Fruit fly (Drosophila melanogaster): Measurements from ENCODE around the gene CG4045.

CG4045 gene

DNA sequence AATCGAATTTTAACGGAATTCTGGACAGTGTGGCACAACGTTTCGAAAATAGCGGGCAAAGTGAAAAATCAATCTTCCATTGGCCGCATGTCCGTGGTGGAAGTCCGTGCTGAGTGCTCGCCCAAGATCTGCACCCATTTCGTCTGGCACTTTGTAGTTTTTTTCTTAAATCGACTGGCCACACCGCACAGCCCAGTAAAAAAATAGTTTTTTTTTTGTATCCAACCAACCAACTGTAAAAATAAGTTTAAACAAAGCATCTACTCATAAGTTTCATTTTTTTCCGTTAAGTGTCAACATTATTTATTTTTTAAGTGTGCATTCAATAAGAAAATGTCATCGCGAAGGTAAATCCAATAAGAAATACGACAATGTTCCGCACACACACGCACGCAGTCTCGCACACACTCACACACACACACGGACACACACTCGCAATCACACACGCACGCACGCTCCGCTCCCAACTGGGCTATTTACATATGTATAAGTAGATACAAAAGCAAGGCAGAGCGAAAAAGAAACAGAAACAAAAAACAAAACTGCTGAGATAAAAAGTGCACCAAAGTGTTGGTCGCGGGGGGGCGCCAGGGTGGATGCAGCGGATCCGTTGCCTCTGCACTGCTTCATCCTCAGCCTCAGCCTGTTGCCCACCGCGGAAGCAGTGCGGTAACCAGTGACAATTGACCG is 18.5 kb upstream of the CG4045 start, which contains the start of gene csw (continued):
- no peak for TF ChIP-seq gt (GFP tag; IDR thresholded peaks at IDR 0.05)
- no peak for TF ChIP-seq D19B (GFP tag; optimal IDR thresholded peaks at IDR 0.05)
- 0 out of 2 replicates have a peak, but pooled peaks have one; percentile 14 for TF ChIP-seq NFAT (GFP tag; IDR thresholded peaks at IDR 0.05)
- no peak for TF ChIP-seq CG34224 (GFP tag; IDR thresholded peaks at IDR 0.05; ENCODE audit: partially characterized antibody)
- no peak for TF ChIP-seq Mes4 (GFP tag; optimal IDR thresholded peaks at IDR 0.05)
- TF ChIP-seq cas (GFP tag; IDR thresholded peaks at IDR 0.05) = no peak
- TF ChIP-seq CG18476 (GFP tag; optimal IDR thresholded peaks at IDR 0.05) = peak; percentile 11
- no peak for TF ChIP-seq CG1233 (GFP tag; optimal IDR thresholded peaks at IDR 0.05)
- TF ChIP-seq tgo (GFP tag; IDR thresholded peaks at IDR 0.05) = no peak
- TF ChIP-seq dmrt99B (tag; optimal IDR thresholded peaks at IDR 0.05) = no peak
- TF ChIP-seq CG14050 (GFP tag; IDR thresholded peaks at IDR 0.05) = no peak
- no peak for TF ChIP-seq ham (GFP tag; IDR thresholded peaks at IDR 0.05)
- no peak for TF ChIP-seq CG8388 (GFP tag; optimal IDR thresholded peaks at IDR 0.05)
- no peak for TF ChIP-seq oc (tag; optimal IDR thresholded peaks at IDR 0.05)
- TF ChIP-seq trem (tag; optimal IDR thresholded peaks at IDR 0.05) = peak; percentile 41
- peak; percentile 30 to 48 for TF ChIP-seq Pdp1 (GFP tag; optimal IDR thresholded peaks at IDR 0.05)
- TF ChIP-seq MESR4 (GFP tag; optimal IDR thresholded peaks at IDR 0.05) = peak; percentile 91
- no peak for TF ChIP-seq CG17912 (GFP tag; optimal IDR thresholded peaks at IDR 0.05)
- no peak for TF ChIP-seq org-1 (GFP tag; optimal IDR thresholded peaks at IDR 0.05)
- TF ChIP-seq CG12744 (GFP tag; optimal IDR thresholded peaks at IDR 0.05) = no peak
- no peak for TF ChIP-seq repo (GFP tag; optimal IDR thresholded peaks at IDR 0.05)
- TF ChIP-seq CG9932 (GFP tag; IDR thresholded peaks at IDR 0.05) = peak; percentile 75
- peak; percentile 65 for TF ChIP-seq CG14710 (tag; optimal IDR thresholded peaks at IDR 0.05)
- peak; percentile 32; the same call in 1 of the 2 replicates for TF ChIP-seq CG4404 (GFP tag; IDR thresholded peaks at IDR 0.05)
- peak; percentile 65; the same call in 1 of the 3 replicates for TF ChIP-seq ci (GFP tag; IDR thresholded peaks at IDR 0.05)
- TF ChIP-seq CG17361 (GFP tag; IDR thresholded peaks at IDR 0.05) = peak; percentile 31; the same call in 1 of the 3 replicates
- peak; percentile 22 for TF ChIP-seq caup (GFP tag; optimal IDR thresholded peaks at IDR 0.05; ENCODE audit: severe bottlenecking)
- no peak for TF ChIP-seq CG10147 (GFP tag; optimal IDR thresholded peaks at IDR 0.05)
- TF ChIP-seq Scr (GFP tag; IDR thresholded peaks at IDR 0.05; ENCODE audit: partially characterized antibody) = no peak
- TF ChIP-seq Deaf1 (tag; optimal IDR thresholded peaks at IDR 0.05) = no peak
- TF ChIP-seq CG6791 (GFP tag; IDR thresholded peaks at IDR 0.05; ENCODE audit: partially characterized antibody) = 0 out of 3 replicates have a peak, but pooled peaks have one; percentile 31
- TF ChIP-seq bowl (GFP tag; IDR thresholded peaks at IDR 0.05) = no peak
- TF ChIP-seq chinmo (GFP tag; IDR thresholded peaks at IDR 0.05; ENCODE audit: partially characterized antibody) = 0 out of 4 replicates have a peak, but pooled peaks have one; percentile 23
- no peak for TF ChIP-seq ab (GFP tag; optimal IDR thresholded peaks at IDR 0.05)
- TF ChIP-seq grau (tag; optimal IDR thresholded peaks at IDR 0.05) = peak; percentile 29
- TF ChIP-seq ranshi (GFP tag; IDR thresholded peaks at IDR 0.05) = no peak
- peak; percentile 47 for TF ChIP-seq CG12155 (GFP tag; optimal IDR thresholded peaks at IDR 0.05)
- no peak for TF ChIP-seq croc (GFP tag; conservative IDR thresholded peaks at IDR 0.05)
- TF ChIP-seq Abd-B (GFP tag; optimal IDR thresholded peaks at IDR 0.05) = peak; percentile 45
- TF ChIP-seq Xbp1 (GFP tag; optimal IDR thresholded peaks at IDR 0.05) = peak; percentile 40
- peak; percentile 47 for TF ChIP-seq CG3163 (GFP tag; optimal IDR thresholded peaks at IDR 0.05)
- TF ChIP-seq peb (GFP tag; IDR thresholded peaks at IDR 0.05) = no peak
- peak; percentile 59 for TF ChIP-seq mam (GFP tag; optimal IDR thresholded peaks at IDR 0.05)
- peak; percentile 95 for TF ChIP-seq CG10267 (tag; optimal IDR thresholded peaks at IDR 0.05)
- no peak for TF ChIP-seq Poxn (GFP tag; IDR thresholded peaks at IDR 0.05)
- no peak for TF ChIP-seq Taf1 (GFP tag; IDR thresholded peaks at IDR 0.05)
- TF ChIP-seq E2f1 (GFP tag; IDR thresholded peaks at IDR 0.05) = peak; percentile 17; the same call in 1 of the 2 replicates
- peak; percentile 41 for TF ChIP-seq NfI (GFP tag; optimal IDR thresholded peaks at IDR 0.05)
- TF ChIP-seq jing (GFP tag; optimal IDR thresholded peaks at IDR 0.05) = no peak

Measured in whole organism, embryonic.